Worm (Caenorhabditis elegans) whole organism, late embryonic: Measurements from ENCODE around the gene ifb-1.
"Not testable (repeated sequence)": the region's sequence is repeated elsewhere in the genome, so short reads cannot be mapped to it uniquely, and the experiment has no call there.

Experiments used
- C38D4.7 ChIP-seq: fragments of 200-800 bp; sonication (Bioruptor generic); optimal IDR thresholded peaks from 2 replicates; lab custom pipeline; 2018; ENCODE audit warnings: mild to moderate bottlenecking, missing genetic modification characterization, moderate library complexity, missing compliant biosample characterization
- F13H6.1 ChIP-seq: sonication (generic microtip); optimal IDR thresholded peaks from 2 replicates; lab custom pipeline; 2016; ENCODE audit warnings: missing genetic modification characterization, missing compliant biosample characterization
- T23F11.4 ChIP-seq: fragments of 200-800 bp; sonication (Bioruptor generic); optimal IDR thresholded peaks from 2 replicates; lab custom pipeline; 2018; ENCODE audit warnings: mild to moderate bottlenecking, missing genetic modification characterization, missing compliant biosample characterization
- Y22D7AL.16 ChIP-seq: sonication (generic microtip); optimal IDR thresholded peaks from 2 replicates; lab custom pipeline; 2016; ENCODE audit warnings: missing genetic modification characterization, missing compliant biosample characterization
- ahr-1 ChIP-seq: sonication (generic microtip); optimal IDR thresholded peaks from 2 replicates; lab custom pipeline; 2016; ENCODE audit warnings: missing genetic modification characterization, missing compliant biosample characterization
- ceh-14 ChIP-seq: sonication (generic microtip); optimal IDR thresholded peaks from 2 replicates; lab custom pipeline; 2016; ENCODE audit warnings: missing genotype, missing genetic modification characterization, missing compliant biosample characterization
- ceh-19 ChIP-seq: fragments of 200-800 bp; sonication (Bioruptor generic); optimal IDR thresholded peaks from 2 replicates; lab custom pipeline; 2018; ENCODE audit warnings: mild to moderate bottlenecking, missing genetic modification characterization, missing compliant biosample characterization
- ceh-22 ChIP-seq: sonication (generic microtip); optimal IDR thresholded peaks from 2 replicates; lab custom pipeline; 2017; ENCODE audit warnings: missing biosample characterization, missing genetic modification characterization
- ceh-30 ChIP-seq: fragments of 150-350 bp; optimal IDR thresholded peaks from 2 replicates; lab custom pipeline; 2014; ENCODE audit warnings: missing biosample characterization, missing genetic modification characterization
- ceh-34 ChIP-seq: sonication (generic microtip); optimal IDR thresholded peaks from 2 replicates; lab custom pipeline; 2016; ENCODE audit warnings: mild to moderate bottlenecking, missing genetic modification characterization, missing compliant biosample characterization
- ceh-6 ChIP-seq: fragments of 200-800 bp; sonication (Bioruptor generic); optimal IDR thresholded peaks from 2 replicates; lab custom pipeline; 2018; ENCODE audit warnings: mild to moderate bottlenecking, missing genetic modification characterization, missing compliant biosample characterization
- ceh-9 ChIP-seq: sonication (generic microtip); optimal IDR thresholded peaks from 2 replicates; lab custom pipeline; 2016; ENCODE audit warnings: mild to moderate bottlenecking, missing genetic modification characterization, inconsistent platforms, missing compliant biosample characterization
- che-1 ChIP-seq: sonication (generic microtip); optimal IDR thresholded peaks from 2 replicates; lab custom pipeline; 2016; ENCODE audit warnings: mild to moderate bottlenecking, missing genetic modification characterization, missing compliant biosample characterization
- dve-1 ChIP-seq: sonication (generic microtip); optimal IDR thresholded peaks from 2 replicates; lab custom pipeline; 2017; ENCODE audit warnings: antibody characterized with exemption, mild to moderate bottlenecking, missing genetic modification characterization, missing compliant biosample characterization
- elt-2 ChIP-seq: sonication (generic microtip); optimal IDR thresholded peaks from 2 replicates; lab custom pipeline; 2016; ENCODE audit warnings: missing genetic modification reagents, missing genetic modification characterization, missing compliant biosample characterization
- ets-4 ChIP-seq: sonication (generic microtip); optimal IDR thresholded peaks from 2 replicates; lab custom pipeline; 2016; ENCODE audit warnings: missing genetic modification characterization, missing compliant biosample characterization
- eyg-1 ChIP-seq: sonication (generic microtip); optimal IDR thresholded peaks from 2 replicates; lab custom pipeline; 2016; ENCODE audit warnings: missing genotype, missing genetic modification characterization, missing compliant biosample characterization
- fax-1 ChIP-seq: sonication (generic microtip); optimal IDR thresholded peaks from 2 replicates; lab custom pipeline; 2016; ENCODE audit warnings: missing genotype, missing genetic modification characterization, missing compliant biosample characterization
- fkh-10 ChIP-seq: fragments of 150-350 bp; optimal IDR thresholded peaks from 2 replicates; lab custom pipeline; 2014; ENCODE audit warnings: missing biosample characterization, missing genetic modification reagents, missing genetic modification characterization
- hlh-13 ChIP-seq: fragments of 200-800 bp; sonication (Bioruptor generic); optimal IDR thresholded peaks from 2 replicates; lab custom pipeline; 2018; ENCODE audit warnings: mild to moderate bottlenecking, missing genetic modification characterization, missing compliant biosample characterization
- hlh-6 ChIP-seq: sonication (generic microtip); optimal IDR thresholded peaks from 2 replicates; lab custom pipeline; 2016; ENCODE audit warnings: missing genotype, missing genetic modification characterization, missing compliant biosample characterization
- hlh-8 ChIP-seq: sonication (generic microtip); optimal IDR thresholded peaks from 2 replicates; lab custom pipeline; 2016; ENCODE audit warnings: missing genotype, missing genetic modification characterization, missing compliant biosample characterization
- lim-6 ChIP-seq: sonication (generic microtip); optimal IDR thresholded peaks from 2 replicates; lab custom pipeline; 2016; ENCODE audit warnings: missing genetic modification characterization, missing compliant biosample characterization
- lin-11 ChIP-seq: fragments of 200-800 bp; sonication (Bioruptor generic); optimal IDR thresholded peaks from 2 replicates; lab custom pipeline; 2018; ENCODE audit warnings: mild to moderate bottlenecking, missing genetic modification characterization, missing compliant biosample characterization
- madf-2 ChIP-seq: sonication (generic microtip); optimal IDR thresholded peaks from 2 replicates; lab custom pipeline; 2017; ENCODE audit warnings: missing genetic modification characterization, missing compliant biosample characterization
- mec-3 ChIP-seq: sonication (generic microtip); optimal IDR thresholded peaks from 2 replicates; lab custom pipeline; 2016; ENCODE audit warnings: borderline replicate concordance, missing genetic modification characterization, missing compliant biosample characterization
- nhr-11 ChIP-seq: fragments of 150-350 bp; optimal IDR thresholded peaks from 2 replicates; lab custom pipeline; 2014; ENCODE audit warnings: missing biosample characterization, missing genetic modification characterization
- nhr-232 ChIP-seq: sonication (generic microtip); optimal IDR thresholded peaks from 2 replicates; lab custom pipeline; 2016; ENCODE audit warnings: missing genetic modification characterization, missing compliant biosample characterization
- odd-2 ChIP-seq: sonication (generic microtip); optimal IDR thresholded peaks from 2 replicates; lab custom pipeline; 2017; ENCODE audit warnings: antibody characterized with exemption, mild to moderate bottlenecking, missing genetic modification characterization, missing compliant biosample characterization
- pag-3 ChIP-seq: sonication (generic microtip); optimal IDR thresholded peaks from 2 replicates; lab custom pipeline; 2016; ENCODE audit warnings: missing compliant biosample characterization, missing genetic modification characterization, borderline replicate concordance
- pat-9 ChIP-seq: fragments of 200-800 bp; sonication (Bioruptor generic); optimal IDR thresholded peaks from 2 replicates; lab custom pipeline; 2018; ENCODE audit warnings: mild to moderate bottlenecking, missing genetic modification characterization, moderate library complexity, missing compliant biosample characterization
- pha-2 ChIP-seq: sonication (generic microtip); optimal IDR thresholded peaks from 2 replicates; lab custom pipeline; 2017; ENCODE audit warnings: mild to moderate bottlenecking, missing genetic modification characterization, missing compliant biosample characterization
- pros-1 ChIP-seq: fragments of 150-350 bp; optimal IDR thresholded peaks from 2 replicates; lab custom pipeline; 2014; ENCODE audit warnings: missing biosample characterization, missing genetic modification reagents, missing genetic modification characterization
- rnt-1 ChIP-seq: sonication (generic microtip); optimal IDR thresholded peaks from 2 replicates; lab custom pipeline; 2016; ENCODE audit warnings: missing genetic modification characterization, missing compliant biosample characterization
- sdc-2 ChIP-seq: sonication (generic microtip); optimal IDR thresholded peaks from 2 replicates; lab custom pipeline; 2016; ENCODE audit warnings: missing genotype, missing genetic modification characterization, missing compliant biosample characterization
- syd-9 ChIP-seq: sonication (generic microtip); optimal IDR thresholded peaks from 2 replicates; lab custom pipeline; 2016; ENCODE audit warnings: mild to moderate bottlenecking, missing genetic modification characterization, moderate library complexity, missing compliant biosample characterization
- tbx-7 ChIP-seq: sonication (generic microtip); optimal IDR thresholded peaks from 2 replicates; lab custom pipeline; 2016; ENCODE audit warnings: missing genotype, missing genetic modification characterization, missing compliant biosample characterization
- ttx-3 ChIP-seq: sonication (generic microtip); optimal IDR thresholded peaks from 2 replicates; lab custom pipeline; 2016; ENCODE audit warnings: missing genetic modification reagents, missing genetic modification characterization, missing compliant biosample characterization
- unc-55 ChIP-seq: sonication (generic microtip); optimal IDR thresholded peaks from 2 replicates; lab custom pipeline; 2017; ENCODE audit warnings: missing biosample characterization, missing genetic modification reagents, missing genetic modification characterization
- ztf-16 ChIP-seq: sonication (generic microtip); optimal IDR thresholded peaks from 2 replicates; lab custom pipeline; 2017; ENCODE audit warnings: missing genetic modification characterization, missing compliant biosample characterization

Gene ifb-1

DNA sequence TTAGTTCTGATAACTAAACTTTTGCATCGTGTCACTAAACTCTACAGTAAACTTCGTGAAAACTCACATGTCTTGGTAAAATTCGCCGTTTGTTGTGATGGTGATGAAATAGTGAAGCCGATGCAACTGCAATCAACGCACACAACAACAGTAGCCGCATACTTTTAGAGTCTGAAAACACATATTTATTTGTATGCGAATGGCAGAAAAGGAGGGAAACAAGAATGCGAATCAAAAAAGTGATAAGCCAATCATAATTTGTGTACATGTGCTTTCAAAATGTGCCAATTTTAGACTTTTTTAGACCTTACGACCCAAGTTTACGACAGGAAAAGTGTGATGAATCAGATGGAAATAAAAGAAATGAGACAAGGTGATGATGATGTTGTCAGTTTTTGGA is 39.9 kb downstream of the ifb-1 start, which contains the start of gene K05F1.10:
Gene K05F1.10, minus strand, starts transcription at position 171 of the 400 bp plus-strand sequence.
- TF ChIP-seq syd-9 (tag; lab: Kevin White, UChicago), result no peak
- no peak for TF ChIP-seq ceh-9 (tag; lab: Kevin White, UChicago)
- no peak for TF ChIP-seq ceh-30
- TF ChIP-seq pag-3 (tag; lab: Kevin White, UChicago), result no peak
- no peak for TF ChIP-seq mec-3 (tag; lab: Kevin White, UChicago)
- no peak for TF ChIP-seq dve-1 (tag; lab: Kevin White, UChicago)
- no peak for TF ChIP-seq fkh-10
- no peak for TF ChIP-seq elt-2 (tag; lab: Kevin White, UChicago)
- no peak for TF ChIP-seq ahr-1
- TF ChIP-seq C38D4.7, result no peak
- TF ChIP-seq ztf-16 (tag; lab: Kevin White, UChicago), result no peak
- no peak for TF ChIP-seq hlh-8 (tag; lab: Kevin White, UChicago)
- TF ChIP-seq lin-11 (tag; lab: Kevin White, UChicago), result no peak
- no peak for TF ChIP-seq pros-1
- TF ChIP-seq fax-1 (tag; lab: Kevin White, UChicago), result no peak
- TF ChIP-seq pha-2 (tag; lab: Kevin White, UChicago), result no peak
- TF ChIP-seq, all 69 proteins: peak for 0

DNA sequence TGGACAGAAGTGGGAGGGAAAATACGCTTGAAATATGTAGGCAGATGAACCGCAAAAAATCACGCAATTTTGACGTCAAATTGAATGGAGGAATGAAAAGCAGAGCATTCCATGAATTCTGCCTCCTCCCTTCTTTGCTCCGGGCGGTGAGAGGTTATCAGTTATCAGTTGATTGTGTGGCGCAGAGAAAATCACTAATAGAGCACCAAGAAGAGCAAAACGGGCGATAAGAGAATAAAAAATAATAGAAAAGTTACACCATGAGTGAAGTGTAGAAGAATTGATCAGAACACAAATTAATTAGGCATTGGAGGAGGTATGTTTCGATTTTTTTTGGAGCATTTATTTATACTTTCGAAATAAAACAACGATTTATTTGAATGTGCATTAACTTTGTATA is 41.1 kb downstream of the ifb-1 start:
- TF ChIP-seq F13H6.1 (no peak), nhr-11 (tag; lab: Kevin White, UChicago) (no peak), eyg-1 (tag; lab: Kevin White, UChicago) (no peak), madf-2 (no peak), nhr-232 (tag; lab: Kevin White, UChicago) (no peak), Y22D7AL.16 (tag; lab: Kevin White, UChicago) (no peak), fkh-10 (no peak), ttx-3 (tag; lab: Kevin White, UChicago) (no peak)

DNA sequence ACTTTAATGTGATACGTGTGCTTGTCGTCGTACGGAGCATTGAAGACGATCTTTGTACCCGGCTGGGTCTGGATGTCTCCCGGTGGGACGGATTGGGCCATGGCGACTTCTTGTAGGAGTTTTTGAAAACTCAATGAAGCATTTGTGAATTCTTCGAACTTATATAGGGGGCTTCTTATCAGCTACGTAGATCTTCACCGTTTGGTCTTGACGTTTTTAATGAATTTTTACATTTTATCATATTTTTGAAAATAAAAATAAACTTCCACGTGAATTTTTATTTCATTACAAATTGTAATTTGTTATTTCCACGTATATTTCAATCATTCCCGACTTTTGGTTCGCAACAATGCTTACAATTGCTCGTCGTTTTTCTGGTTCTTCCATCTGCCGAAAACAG is 44.8 kb downstream of the ifb-1 start, which contains the start of the genes msp-64 and ZK1248.5:
Gene msp-64, minus strand, starts transcription at position 101 of the 400 bp plus-strand sequence.
Gene ZK1248.5, plus strand, starts transcription at position 285 of the 400 bp plus-strand sequence.
- no peak for TF ChIP-seq lin-11 (tag; lab: Kevin White, UChicago)
- no peak for TF ChIP-seq ceh-34 (tag; lab: Kevin White, UChicago)
- TF ChIP-seq ceh-14 (tag; lab: Kevin White, UChicago), result no peak
- TF ChIP-seq ets-4, result no peak
- no peak for TF ChIP-seq F13H6.1
- TF ChIP-seq odd-2 (tag; lab: Kevin White, UChicago), result no peak
- no peak for TF ChIP-seq ceh-6 (GFP tag; lab: Kevin White, UChicago)
- TF ChIP-seq hlh-13 (GFP tag; lab: Kevin White, UChicago), result no peak
- TF ChIP-seq rnt-1 (tag; lab: Kevin White, UChicago), result no peak
- no peak for TF ChIP-seq C38D4.7
- no peak for TF ChIP-seq pros-1
- no peak for TF ChIP-seq ceh-19 (GFP tag; lab: Kevin White, UChicago)
- TF ChIP-seq sdc-2, result no peak
- TF ChIP-seq, all 69 proteins: peak for 0

DNA sequence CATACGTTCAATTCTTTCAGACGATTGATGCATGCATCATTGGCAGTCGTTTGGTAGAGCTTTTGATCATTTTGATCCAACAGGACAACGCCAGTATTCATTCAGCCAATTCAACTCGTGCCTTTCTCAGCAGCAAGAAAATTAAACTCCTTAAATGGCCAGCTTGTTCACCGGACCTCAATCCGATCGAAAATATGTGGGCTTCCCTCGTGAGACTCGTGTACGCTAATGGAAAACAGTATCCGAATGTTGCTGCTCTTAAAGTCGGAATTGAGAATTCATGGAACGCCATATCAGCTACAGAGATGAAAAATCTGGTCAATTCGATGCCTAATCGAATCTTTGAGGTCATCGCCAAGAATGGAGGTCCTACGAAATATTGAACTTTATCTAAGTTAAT is 50.0 kb downstream of the ifb-1 start, which contains the start of gene wago-5:
Gene wago-5, minus strand, starts transcription at position 101 of the 400 bp plus-strand sequence.
- not testable (repeated sequence) for TF ChIP-seq pat-9 (tag; lab: Kevin White, UChicago); unc-55; tbx-7 (tag; lab: Kevin White, UChicago)

DNA sequence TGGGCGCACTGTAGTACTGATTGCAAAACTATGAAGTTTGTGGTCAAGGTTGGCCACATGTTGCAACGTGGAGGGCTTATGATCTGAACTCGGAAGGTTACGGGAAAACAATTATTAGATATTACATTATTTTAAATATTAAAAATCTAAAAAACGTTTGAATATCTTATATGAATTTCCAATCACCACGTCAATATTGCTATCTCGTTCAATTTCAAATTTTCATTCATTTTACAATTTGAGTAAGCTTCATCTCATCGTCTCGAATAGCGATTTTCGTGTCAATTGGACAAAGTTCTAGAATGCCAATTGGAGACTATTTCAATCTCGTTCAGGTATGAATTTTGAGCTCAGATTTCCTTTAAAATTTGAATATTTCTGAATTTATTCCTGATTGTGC is 50.9 kb downstream of the ifb-1 start, which contains the start of gene ZK1248.20:
Gene ZK1248.20, plus strand, starts transcription at position 301 of the 400 bp plus-strand sequence.
- TF ChIP-seq dve-1 (tag; lab: Kevin White, UChicago), result no peak
- no peak for TF ChIP-seq lim-6
- no peak for TF ChIP-seq ceh-22 (tag; lab: Kevin White, UChicago)
- TF ChIP-seq pha-2 (tag; lab: Kevin White, UChicago), result no peak
- TF ChIP-seq C38D4.7, result no peak
- no peak for TF ChIP-seq che-1
- TF ChIP-seq hlh-6 (tag; lab: Kevin White, UChicago), result no peak
- TF ChIP-seq lin-11 (tag; lab: Kevin White, UChicago), result no peak
- no peak for TF ChIP-seq T23F11.4 (GFP tag; lab: Kevin White, UChicago)
- no peak for TF ChIP-seq mec-3 (tag; lab: Kevin White, UChicago)
- TF ChIP-seq odd-2 (tag; lab: Kevin White, UChicago), result no peak
- TF ChIP-seq rnt-1 (tag; lab: Kevin White, UChicago), result no peak
